Fruit fly (Drosophila melanogaster): ENCODE data around the gene SF1.

Gene SF1

DNA sequence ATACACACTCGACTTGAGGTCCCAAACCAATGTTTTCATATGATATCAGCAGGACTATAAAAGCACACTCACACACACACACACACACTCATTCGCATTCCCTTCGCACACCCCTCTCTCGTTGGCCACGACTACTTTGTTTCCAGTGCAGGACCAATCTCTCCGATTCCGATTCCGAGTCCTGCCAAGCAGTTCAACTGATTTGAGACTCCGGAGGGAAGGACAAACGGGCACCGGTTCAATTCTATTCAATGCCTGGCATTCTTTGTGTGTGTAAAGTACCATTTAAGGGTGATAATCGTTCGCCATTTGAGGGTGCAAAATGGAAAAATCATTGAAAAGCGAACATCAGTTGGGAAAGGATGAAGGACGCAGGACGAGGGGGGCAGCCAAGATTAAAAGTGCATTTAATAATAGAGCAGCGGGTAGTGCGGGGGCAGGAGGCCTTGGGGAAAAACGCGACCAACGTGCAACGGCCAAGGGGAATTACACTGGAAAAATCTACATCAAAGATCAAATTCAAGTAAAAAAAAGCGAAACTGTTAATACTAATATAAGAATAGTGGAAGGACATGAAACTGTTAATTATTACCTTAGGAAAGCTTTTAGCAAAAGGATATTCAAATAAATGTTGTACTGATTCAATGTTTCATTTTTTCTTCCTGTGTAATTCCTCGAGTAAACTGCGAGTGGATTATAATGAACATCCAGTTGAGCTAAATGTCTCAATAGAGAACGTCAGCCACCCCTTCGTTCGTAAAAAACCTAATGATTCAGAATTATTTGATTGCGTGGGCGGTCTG is 43.6 kb downstream of the SF1 start (continued):
- TF ChIP-seq vri (GFP tag; optimal IDR thresholded peaks at IDR 0.05) (no peak), dac (GFP tag; optimal IDR thresholded peaks at IDR 0.05) (no peak), CG11762 (GFP tag; optimal IDR thresholded peaks at IDR 0.05; ENCODE audit: insufficient read depth) (no peak), OdsH (GFP tag; optimal IDR thresholded peaks at IDR 0.05) (no peak), CG8632 (GFP tag; optimal IDR thresholded peaks at IDR 0.05) (no peak), Ets96B (tag; optimal IDR thresholded peaks at IDR 0.05) (no peak), Lpt (GFP tag; optimal IDR thresholded peaks at IDR 0.05) (no peak), cyc (GFP tag; optimal IDR thresholded peaks at IDR 0.05) (peak; percentile 4), CG8319 (GFP tag; optimal IDR thresholded peaks at IDR 0.05) (no peak), CG3919 (GFP tag; optimal IDR thresholded peaks at IDR 0.05) (no peak), Ets21C (GFP tag; optimal IDR thresholded peaks at IDR 0.05) (no peak), esn (GFP tag; optimal IDR thresholded peaks at IDR 0.05) (peak; percentile 47), CG6276 (GFP tag; optimal IDR thresholded peaks at IDR 0.05) (no peak), ss (GFP tag; optimal IDR thresholded peaks at IDR 0.05) (no peak), fkh (GFP tag; optimal IDR thresholded peaks at IDR 0.05) (no peak), CG15336 (GFP tag; IDR thresholded peaks at IDR 0.05) (no peak), lz (GFP tag; optimal IDR thresholded peaks at IDR 0.05) (peak; percentile 31), CG10669 (GFP tag; optimal IDR thresholded peaks at IDR 0.05) (no peak), CG16779 (tag; optimal IDR thresholded peaks at IDR 0.05) (no peak), CG34406 (GFP tag; optimal IDR thresholded peaks at IDR 0.05) (no peak), Eip75B (GFP tag; optimal IDR thresholded peaks at IDR 0.05) (no peak), Eip78C (GFP tag) (peak; percentile 64), Hr4 (GFP tag; optimal IDR thresholded peaks at IDR 0.05) (no peak), Met (GFP tag; optimal IDR thresholded peaks at IDR 0.05) (peak; percentile 43), pdm3 (GFP tag; optimal IDR thresholded peaks at IDR 0.05) (no peak), CG11294 (GFP tag; IDR thresholded peaks at IDR 0.05) (no peak), eg (GFP tag; IDR thresholded peaks at IDR 0.05) (no peak)

DNA sequence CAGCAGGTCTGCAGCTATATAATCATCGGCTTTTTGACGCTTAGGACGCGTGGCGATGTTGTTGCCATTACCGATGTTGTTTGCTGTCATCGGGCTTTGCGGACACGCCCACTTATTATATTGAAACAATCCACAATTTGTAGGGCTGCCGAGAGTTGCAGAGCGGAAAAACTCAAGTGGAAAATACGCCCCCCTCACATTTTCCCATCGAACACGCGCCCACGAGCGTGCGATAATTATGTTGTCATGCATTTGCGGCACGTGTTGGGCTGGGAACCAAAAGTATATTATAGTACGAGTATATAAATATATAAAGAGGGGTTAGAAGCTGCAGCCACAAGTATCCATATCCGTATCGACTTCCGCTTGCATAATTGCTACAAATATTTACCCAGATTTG is 48.6 kb downstream of the SF1 start:
- TF ChIP-seq fd85E (GFP tag; optimal IDR thresholded peaks at IDR 0.05) (no peak), CG34406 (GFP tag; optimal IDR thresholded peaks at IDR 0.05) (no peak), spab (GFP tag; optimal IDR thresholded peaks at IDR 0.05) (no peak), CG8632 (GFP tag; optimal IDR thresholded peaks at IDR 0.05) (no peak), salr (GFP tag; optimal IDR thresholded peaks at IDR 0.05) (no peak), CG6792 (GFP tag; optimal IDR thresholded peaks at IDR 0.05) (no peak), CG11902 (GFP tag; optimal IDR thresholded peaks at IDR 0.05) (no peak), Ets96B (tag; optimal IDR thresholded peaks at IDR 0.05) (no peak), Met (GFP tag; optimal IDR thresholded peaks at IDR 0.05) (no peak), CG3919 (GFP tag; optimal IDR thresholded peaks at IDR 0.05) (no peak), CG11294 (GFP tag; IDR thresholded peaks at IDR 0.05) (no peak), ss (GFP tag; optimal IDR thresholded peaks at IDR 0.05) (no peak), Sox102F (GFP tag; optimal IDR thresholded peaks at IDR 0.05) (no peak), CG6163 (GFP tag; IDR thresholded peaks at IDR 0.05) (no peak), Hr38 (GFP tag; optimal IDR thresholded peaks at IDR 0.05) (no peak), CG6808 (GFP tag; optimal IDR thresholded peaks at IDR 0.05) (no peak)

DNA sequence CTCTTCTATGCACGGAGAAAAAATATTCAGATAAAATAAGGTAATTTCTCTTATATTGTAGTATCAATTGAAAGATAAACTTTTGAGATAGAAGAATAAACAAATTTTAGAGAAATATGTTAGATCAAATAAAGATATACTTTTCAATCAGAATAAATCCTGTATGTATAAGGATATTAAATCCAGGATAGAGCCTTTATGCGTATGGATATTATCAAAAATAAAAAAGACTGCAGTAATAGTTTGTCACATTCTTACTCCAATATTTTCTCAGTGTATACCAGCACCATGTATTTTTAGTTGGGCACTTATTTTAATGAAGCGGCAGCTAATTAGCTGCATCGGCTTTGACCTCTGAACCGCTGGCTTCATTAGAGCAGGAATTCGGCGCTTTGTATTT is 51.6 kb downstream of the SF1 start:
- peak; percentile 60 for TF ChIP-seq svp (GFP tag)
- no peak for TF ChIP-seq Sox15 (GFP tag; optimal IDR thresholded peaks at IDR 0.05)
